Fruit fly (Drosophila melanogaster) whole organism, embryonic: ENCODE results near the gene eco.

Experiments used
- Antp ChIP-seq: fragments of 200-800 bp; sonication (Bioruptor generic); optimal IDR thresholded peaks from 3 replicates; lab custom pipeline; 2016; ENCODE audit warnings: missing biosample characterization, missing genetic modification characterization
- Asciz ChIP-seq: fragments of 200-800 bp; sonication (Bioruptor generic); optimal IDR thresholded peaks from 2 replicates; lab custom pipeline; 2017; ENCODE audit warnings: missing biosample characterization, mild to moderate bottlenecking, missing genetic modification characterization, missing genetic modification reagents
- Bgb ChIP-seq: fragments of 200-800 bp; sonication (Bioruptor generic); IDR thresholded peaks from 2 replicates; pipeline ENCODE4 v1.3.6; 2022; ENCODE audit warnings: missing biosample characterization, missing genetic modification characterization; ENCODE audit not compliant: partially characterized antibody
- CG10366 ChIP-seq: fragments of 200-800 bp; sonication (Bioruptor generic); IDR thresholded peaks from 2 replicates; pipeline ENCODE4 v1.3.6; 2022; ENCODE audit warnings: missing biosample characterization, missing genetic modification characterization
- CG10979 ChIP-seq: fragments of 200-800 bp; sonication (Bioruptor generic); optimal IDR thresholded peaks from 2 replicates; lab custom pipeline; 2018; ENCODE audit warnings: missing biosample characterization, mild to moderate bottlenecking, missing genetic modification characterization, moderate library complexity
- CG12104 ChIP-seq: fragments of 200-800 bp; sonication (Bioruptor generic); optimal IDR thresholded peaks from 3 replicates; lab custom pipeline; 2016; ENCODE audit warnings: missing biosample characterization, missing genetic modification characterization
- CG12299 ChIP-seq: fragments of 200-800 bp; sonication (Bioruptor generic); optimal IDR thresholded peaks from 2 replicates; lab custom pipeline; 2018; ENCODE audit warnings: missing biosample characterization, mild to moderate bottlenecking, missing genetic modification characterization
- CG14710 ChIP-seq: fragments of 200-800 bp; sonication (Bioruptor generic); optimal IDR thresholded peaks from 3 replicates; lab custom pipeline; 2019; ENCODE audit warnings: missing biosample characterization, mild to moderate bottlenecking, missing genetic modification characterization, moderate library complexity
- CG14860 ChIP-seq: fragments of 200-800 bp; sonication (Bioruptor generic); IDR thresholded peaks from 3 replicates; pipeline ENCODE4 v1.3.6; 2022; ENCODE audit warnings: missing biosample characterization, missing genetic modification characterization; ENCODE audit not compliant: partially characterized antibody
- CG14965 ChIP-seq: fragments of 200-800 bp; sonication (Bioruptor generic); optimal IDR thresholded peaks from 2 replicates; lab custom pipeline; 2016; ENCODE audit warnings: missing biosample characterization, missing genetic modification characterization, borderline replicate concordance
- CG15011 ChIP-seq: fragments of 200-800 bp; sonication (Bioruptor generic); optimal IDR thresholded peaks from 3 replicates; lab custom pipeline; 2018; ENCODE audit warnings: missing biosample characterization, mild to moderate bottlenecking, missing genetic modification characterization
- CG1529 ChIP-seq: fragments of 200-800 bp; sonication (Bioruptor generic); optimal IDR thresholded peaks from 3 replicates; lab custom pipeline; 2018; ENCODE audit warnings: missing biosample characterization, missing genetic modification characterization
- CG15514 ChIP-seq: fragments of 200-800 bp; sonication (Bioruptor generic); optimal IDR thresholded peaks from 3 replicates; lab custom pipeline; 2017; ENCODE audit warnings: missing biosample characterization, missing genetic modification characterization, mild to moderate bottlenecking, moderate library complexity, missing genetic modification reagents
- CG2712 ChIP-seq: fragments of 200-800 bp; optimal IDR thresholded peaks from 3 replicates; lab custom pipeline; 2019; ENCODE audit warnings: missing biosample characterization, mild to moderate bottlenecking, missing genetic modification characterization, moderate library complexity
- CG3281 ChIP-seq: fragments of 200-800 bp; sonication (Bioruptor generic); optimal IDR thresholded peaks from 3 replicates; lab custom pipeline; 2017; ENCODE audit warnings: missing biosample characterization, mild to moderate bottlenecking, missing genetic modification characterization
- CG3838 ChIP-seq: fragments of 200-800 bp; sonication (Bioruptor generic); optimal IDR thresholded peaks from 3 replicates; lab custom pipeline; 2016; ENCODE audit warnings: missing biosample characterization, missing genetic modification characterization
- CG4617 ChIP-seq: fragments of 200-800 bp; sonication (Bioruptor generic); optimal IDR thresholded peaks from 3 replicates; lab custom pipeline; 2016; ENCODE audit warnings: missing biosample characterization, missing genetic modification characterization, borderline replicate concordance
- CG6683 ChIP-seq: fragments of 200-800 bp; sonication (Bioruptor generic); optimal IDR thresholded peaks from 2 replicates; lab custom pipeline; 2017; ENCODE audit warnings: missing biosample characterization, mild to moderate bottlenecking, missing genetic modification characterization, missing genetic modification reagents
- CrebB ChIP-seq: fragments of 200-800 bp; sonication (Bioruptor generic); optimal IDR thresholded peaks from 3 replicates; lab custom pipeline; 2018; ENCODE audit warnings: missing biosample characterization, mild to moderate bottlenecking, missing genetic modification characterization
- Hr3 ChIP-seq: fragments of 200-800 bp; sonication (Bioruptor generic); optimal IDR thresholded peaks from 3 replicates; lab custom pipeline; 2016; ENCODE audit warnings: missing biosample characterization, missing genetic modification characterization
- Hr51 ChIP-seq, 2 experiments: fragments of 200-800 bp; sonication (Bioruptor generic); optimal IDR thresholded peaks; 2 replicates in 1 of 2; 3 replicates in 1 of 2; lab custom pipeline; 2016 to 2018; ENCODE audit warnings: missing biosample characterization in 2 of 2, missing genetic modification characterization in 2 of 2, mild to moderate bottlenecking in 1 of 2, moderate library complexity in 1 of 2
- Lhr ChIP-seq: fragments of 200-800 bp; sonication (Bioruptor generic); optimal IDR thresholded peaks from 3 replicates; lab custom pipeline; 2017; ENCODE audit warnings: mild to moderate bottlenecking, missing biosample characterization, missing genetic modification reagents, missing genetic modification characterization
- Max ChIP-seq: fragments of 200-800 bp; sonication (Bioruptor generic); optimal IDR thresholded peaks from 2 replicates; lab custom pipeline; 2016; ENCODE audit warnings: missing biosample characterization, mild to moderate bottlenecking, missing genetic modification characterization
- NK7.1 ChIP-seq: fragments of 200-800 bp; sonication (Bioruptor generic); optimal IDR thresholded peaks from 3 replicates; lab custom pipeline; 2016; ENCODE audit warnings: missing biosample characterization, missing genetic modification characterization
- Nf-YB ChIP-seq: fragments of 200-800 bp; sonication (Bioruptor generic); optimal IDR thresholded peaks from 3 replicates; lab custom pipeline; 2019; ENCODE audit warnings: missing biosample characterization, mild to moderate bottlenecking, missing genetic modification characterization, moderate library complexity
- Nf-YC ChIP-seq: fragments of 200-800 bp; optimal IDR thresholded peaks from 3 replicates; lab custom pipeline; 2019; ENCODE audit warnings: missing biosample characterization, mild to moderate bottlenecking, missing genetic modification characterization, moderate library complexity
- Opbp ChIP-seq: fragments of 200-800 bp; sonication (Bioruptor generic); IDR thresholded peaks from 3 replicates; pipeline ENCODE4 v1.3.6; 2022; ENCODE audit warnings: missing biosample characterization, missing genetic modification characterization; ENCODE audit not compliant: partially characterized antibody
- Scr ChIP-seq: fragments of 200-800 bp; sonication (Bioruptor generic); IDR thresholded peaks from 2 replicates; pipeline ENCODE4 v1.3.6; 2022; ENCODE audit warnings: missing biosample characterization, missing genetic modification characterization; ENCODE audit not compliant: partially characterized antibody
- Sin3A ChIP-seq: fragments of >200 bp; optimal IDR thresholded peaks from 2 replicates; lab custom pipeline; 2018
- Sry-δ ChIP-seq: fragments of 200-800 bp; sonication (Bioruptor generic); optimal IDR thresholded peaks from 2 replicates; lab custom pipeline; 2016; ENCODE audit warnings: missing biosample characterization, missing genetic modification characterization
- Stat92E ChIP-seq, 3 experiments: fragments of >200 bp in 2 of 3; fragments of 200-800 bp in 1 of 3; sonication (Bioruptor generic) in 1 of 3; optimal IDR thresholded peaks; 2 replicates each; lab custom pipeline; 2017 to 2019; ENCODE audit warnings: missing biosample characterization in 3 of 3, missing genetic modification characterization in 3 of 3, mild to moderate bottlenecking in 1 of 3, moderate library complexity in 1 of 3
- ash1 ChIP-seq: fragments of 200-800 bp; sonication (Bioruptor generic); optimal IDR thresholded peaks from 2 replicates; lab custom pipeline; 2018; ENCODE audit warnings: missing biosample characterization, mild to moderate bottlenecking, missing genetic modification characterization
- bab2 ChIP-seq: fragments of 200-800 bp; sonication (Bioruptor generic); optimal IDR thresholded peaks from 2 replicates; lab custom pipeline; 2016; ENCODE audit warnings: missing biosample characterization, missing genetic modification characterization
- bsh ChIP-seq, 2 experiments: fragments of 200-800 bp; sonication (Bioruptor generic); optimal IDR thresholded peaks; 2 replicates each; lab custom pipeline; 2017 to 2018; ENCODE audit warnings: mild to moderate bottlenecking in 2 of 2, missing biosample characterization in 2 of 2, missing genetic modification characterization in 2 of 2, moderate library complexity in 1 of 2
- fd96Cb ChIP-seq: fragments of 200-800 bp; sonication (Bioruptor generic); optimal IDR thresholded peaks from 2 replicates; lab custom pipeline; 2018; ENCODE audit warnings: missing biosample characterization, mild to moderate bottlenecking, missing genetic modification characterization, moderate library complexity
- fu2 ChIP-seq: fragments of 200-800 bp; sonication (Bioruptor generic); optimal IDR thresholded peaks from 2 replicates; lab custom pipeline; 2016; ENCODE audit warnings: missing biosample characterization, missing genetic modification characterization
- knrl ChIP-seq: fragments of 200-800 bp; sonication (Bioruptor generic); IDR thresholded peaks from 3 replicates; pipeline ENCODE4 v1.3.6; 2022; ENCODE audit warnings: missing biosample characterization, missing genetic modification characterization; ENCODE audit not compliant: partially characterized antibody
- mam ChIP-seq: fragments of 200-800 bp; sonication (Bioruptor generic); optimal IDR thresholded peaks from 3 replicates; lab custom pipeline; 2016; ENCODE audit warnings: missing biosample characterization, missing genetic modification characterization
- pb ChIP-seq: fragments of 200-800 bp; sonication (Bioruptor generic); optimal IDR thresholded peaks from 3 replicates; lab custom pipeline; 2016; ENCODE audit warnings: missing biosample characterization, missing genetic modification characterization
- phol ChIP-seq: fragments of 200-800 bp; sonication (Bioruptor generic); optimal IDR thresholded peaks from 3 replicates; lab custom pipeline; 2018; ENCODE audit warnings: missing biosample characterization, mild to moderate bottlenecking, missing genetic modification characterization, moderate library complexity
- pita ChIP-seq: fragments of 200-800 bp; sonication (Bioruptor generic); optimal IDR thresholded peaks from 2 replicates; lab custom pipeline; 2017; ENCODE audit warnings: missing biosample characterization, mild to moderate bottlenecking, missing genetic modification characterization
- salm ChIP-seq: fragments of 200-800 bp; sonication (Bioruptor generic); optimal IDR thresholded peaks from 2 replicates; lab custom pipeline; 2018; ENCODE audit warnings: missing biosample characterization, mild to moderate bottlenecking, missing genetic modification characterization
- stwl ChIP-seq: fragments of 200-800 bp; sonication (Bioruptor generic); optimal IDR thresholded peaks from 3 replicates; lab custom pipeline; 2018; ENCODE audit warnings: missing biosample characterization, mild to moderate bottlenecking, missing genetic modification characterization, moderate library complexity
- tll ChIP-seq, 2 experiments: fragments of 200-800 bp in 1 of 2; fragments of >200 bp in 1 of 2; sonication (Bioruptor generic) in 1 of 2; optimal IDR thresholded peaks; 2 replicates each; lab custom pipeline; 2017 to 2019; ENCODE audit warnings: missing biosample characterization in 2 of 2, missing genetic modification characterization in 2 of 2, mild to moderate bottlenecking in 1 of 2, moderate library complexity in 1 of 2
- toy ChIP-seq: fragments of 200-800 bp; sonication (Bioruptor generic); IDR thresholded peaks from 2 replicates; pipeline ENCODE4 v1.3.6; 2022; ENCODE audit warnings: missing biosample characterization, missing genetic modification characterization
- ttk ChIP-seq: fragments of 200-800 bp; sonication (Bioruptor generic); IDR thresholded peaks from 2 replicates; pipeline ENCODE4 v2.1.2; 2022; ENCODE audit warnings: missing biosample characterization, missing genetic modification characterization
- usp ChIP-seq: fragments of >200 bp; optimal IDR thresholded peaks from 2 replicates; lab custom pipeline; 2017; ENCODE audit warnings: missing biosample characterization, missing genetic modification characterization
- zen ChIP-seq: fragments of 200-800 bp; sonication (Bioruptor generic); optimal IDR thresholded peaks from 3 replicates; lab custom pipeline; 2018; ENCODE audit warnings: missing biosample characterization, mild to moderate bottlenecking, missing genetic modification characterization, moderate library complexity
- zfh1 ChIP-seq: fragments of 200-800 bp; sonication (Bioruptor generic); IDR thresholded peaks from 3 replicates; pipeline ENCODE4 v1.3.6; 2022; ENCODE audit warnings: missing biosample characterization, missing genetic modification characterization

eco gene

DNA sequence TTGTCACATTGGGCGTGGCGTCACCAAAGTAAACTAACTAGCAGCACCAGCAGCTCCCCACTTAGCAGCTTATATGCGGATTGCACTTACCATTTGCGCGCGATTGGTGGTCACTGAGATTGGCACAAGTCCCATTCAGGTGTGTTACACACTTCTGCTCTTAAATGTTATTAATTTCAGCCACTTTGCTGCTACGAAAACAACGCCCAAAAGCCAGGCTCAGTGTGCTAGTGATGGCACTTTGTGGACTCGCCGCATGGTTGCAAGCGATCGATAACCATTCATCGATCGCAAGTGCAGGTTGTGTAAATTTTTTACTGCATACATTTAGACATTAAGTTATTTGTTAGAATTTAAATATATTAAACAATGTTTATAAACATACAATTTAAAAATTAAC lies 4.2 kb downstream of the eco start, which contains the start of the genes wrm1 and wrm2 (continued):
- no peak for TF ChIP-seq Asciz
- TF ChIP-seq CG14965, result no peak
- TF ChIP-seq Scr (GFP tag; lab: Robert Waterston, UW), result peak; percentile 61
- no peak for TF ChIP-seq CG10366 (GFP tag; lab: Robert Waterston, UW)
- TF ChIP-seq phol (tag; lab: Kevin White, UChicago), result peak; percentile 6
- no peak for TF ChIP-seq CrebB (tag; lab: Kevin White, UChicago)
- TF ChIP-seq Sry-δ (GFP tag; lab: Kevin White, UChicago), result peak; percentile 90
- peak; percentile 3 for TF ChIP-seq mam (GFP tag; lab: Kevin White, UChicago)
- TF ChIP-seq Nf-YB (GFP tag; lab: Kevin White, UChicago), result peak; percentile 7
- no peak for TF ChIP-seq usp (GFP tag; lab: Kevin White, UChicago)
- TF ChIP-seq pb (GFP tag; lab: Kevin White, UChicago), result no peak
- TF ChIP-seq CG6683 (GFP tag; lab: Kevin White, UChicago), result no peak
- TF ChIP-seq Hr51 (GFP tag; optimal IDR thresholded peaks at IDR 0.05; lab: Kevin White, UChicago), result peak in 1 of 2 experiments; percentile 15
- peak; percentile 76 for TF ChIP-seq stwl (tag; lab: Kevin White, UChicago)
- peak; percentile 38 for TF ChIP-seq CG15514 (GFP tag; lab: Kevin White, UChicago)
- TF ChIP-seq bab2, result no peak
- peak; percentile 6 for TF ChIP-seq zen
- no peak for TF ChIP-seq NK7.1 (GFP tag; lab: Kevin White, UChicago)
- peak; percentile 7 for TF ChIP-seq CG10979 (tag; lab: Kevin White, UChicago)
- TF ChIP-seq Sin3A, result peak; percentile 10
- TF ChIP-seq salm (tag; lab: Kevin White, UChicago), result no peak
- no peak for TF ChIP-seq fd96Cb (tag; lab: Kevin White, UChicago)
- no peak for TF ChIP-seq CG3838 (GFP tag; lab: Kevin White, UChicago)
- TF ChIP-seq Opbp, result peak; percentile 63; the same call in 2 of the 3 replicates
- no peak for TF ChIP-seq pita (GFP tag; lab: Kevin White, UChicago)
- TF ChIP-seq tll (GFP tag; optimal IDR thresholded peaks at IDR 0.05; lab: Kevin White, UChicago), result no peak
- TF ChIP-seq CG12104 (GFP tag; lab: Kevin White, UChicago), result no peak
- peak; percentile 62 for TF ChIP-seq CG4617 (GFP tag; lab: Kevin White, UChicago)
- TF ChIP-seq CG3281 (GFP tag; lab: Kevin White, UChicago), result no peak
- no peak for TF ChIP-seq CG12299
- peak; percentile 70 for TF ChIP-seq Bgb (GFP tag; lab: Robert Waterston, UW)
- peak; percentile 52 for TF ChIP-seq CG14710 (tag; lab: Kevin White, UChicago)
- no peak for TF ChIP-seq Antp (GFP tag; lab: Kevin White, UChicago)
- TF ChIP-seq Hr3 (GFP tag; lab: Kevin White, UChicago), result no peak
- TF ChIP-seq CG14860 (GFP tag; lab: Robert Waterston, UW), result peak; percentile 40; the same call in 1 of the 3 replicates
- no peak for TF ChIP-seq CG15011
- TF ChIP-seq zfh1 (GFP tag; lab: Robert Waterston, UW), result no peak
- peak in 1 of 3 experiments; percentile 73 for TF ChIP-seq Stat92E (GFP tag; optimal IDR thresholded peaks at IDR 0.05; lab: Kevin White, UChicago)
- TF ChIP-seq knrl, result peak; percentile 56; the same call in 1 of the 3 replicates
- TF ChIP-seq fu2 (GFP tag; lab: Kevin White, UChicago), result no peak
- TF ChIP-seq ash1 (GFP tag; lab: Kevin White, UChicago), result no peak
- TF ChIP-seq bsh (GFP tag; optimal IDR thresholded peaks at IDR 0.05; lab: Kevin White, UChicago), result no peak
- TF ChIP-seq toy (GFP tag; lab: Robert Waterston, UW), result no peak
- peak; percentile 10 for TF ChIP-seq Nf-YC
- peak; percentile 42 for TF ChIP-seq CG2712 (tag; lab: Kevin White, UChicago)
- peak; percentile 31 for TF ChIP-seq Max (GFP tag; lab: Kevin White, UChicago)
- TF ChIP-seq ttk (GFP tag; lab: Robert Waterston, UW), result no peak
- no peak for TF ChIP-seq CG1529 (GFP tag; lab: Kevin White, UChicago)
- peak; percentile 46 for TF ChIP-seq Lhr (GFP tag; lab: Kevin White, UChicago)
